Worm (Caenorhabditis elegans) whole organism, young adult: ENCODE measurements around the gene M01A8.1.

Source experiments
- Y79H2A.3 ChIP-seq: fragments of 200-800 bp; sonication (Bioruptor generic); conservative IDR thresholded peaks from 2 replicates; pipeline ENCODE4 v1.3.6; 2022; ENCODE audit warnings: missing genetic modification reagents, missing genetic modification characterization, missing compliant biosample characterization
- ama-1 ChIP-seq, 3 experiments: fragments of 150-350 bp in 1 of 3; sonication (generic microtip) in 2 of 3; optimal IDR thresholded peaks; 2 replicates each; lab custom pipeline; 2014 to 2018; ENCODE audit warnings: missing biosample characterization in 2 of 3, missing genetic modification characterization in 2 of 3, missing genetic modification reagents in 2 of 3
- him-1 ChIP-seq: sonication (generic microtip); optimal IDR thresholded peaks from 2 replicates; lab custom pipeline; 2016; ENCODE audit warnings: missing genotype, missing genetic modification reagents, missing genetic modification characterization, missing compliant biosample characterization
- hmg-20 ChIP-seq: fragments of 200-800 bp; sonication (Bioruptor generic); IDR thresholded peaks from 2 replicates; pipeline ENCODE4 v1.3.6; 2022; ENCODE audit warnings: missing genetic modification reagents, missing genetic modification characterization, missing compliant biosample characterization
- nfyb-1 ChIP-seq: fragments of 200-800 bp; sonication (Bioruptor generic); IDR thresholded peaks from 2 replicates; pipeline ENCODE4 v1.3.6; 2022; ENCODE audit warnings: missing genetic modification reagents, missing genetic modification characterization, missing compliant biosample characterization
- nhr-80 ChIP-seq: sonication (generic microtip); optimal IDR thresholded peaks from 2 replicates; lab custom pipeline; 2016; ENCODE audit warnings: missing genetic modification characterization, missing compliant biosample characterization

DNA sequence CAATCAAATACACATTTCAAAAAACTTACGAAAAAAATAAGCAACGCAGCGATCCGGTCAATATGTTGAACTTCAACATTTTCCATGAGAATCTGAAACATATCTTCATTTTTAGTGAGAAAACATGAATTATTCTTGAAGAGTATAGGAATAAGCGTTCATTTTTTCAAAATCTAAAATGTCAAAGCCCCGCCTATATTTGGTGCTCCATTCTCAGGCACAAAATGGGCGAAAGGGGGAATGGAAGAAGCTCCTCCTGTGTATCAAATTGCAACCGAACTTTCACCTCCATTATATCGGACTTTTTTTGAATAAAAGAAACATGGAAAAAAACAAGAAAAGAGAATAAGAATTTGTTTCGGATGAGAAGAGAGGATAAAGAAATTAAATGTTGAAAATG lies 49.5 kb downstream of the M01A8.1 start, which contains the start of gene srx-45:
- TF ChIP-seq him-1 (tag; lab: Kevin White, UChicago) (no peak), ama-1 (optimal IDR thresholded peaks at IDR 0.05; lab: Kevin White, UChicago) (no peak), ama-1 (GFP tag; optimal IDR thresholded peaks at IDR 0.05; lab: Kevin White, UChicago) (no peak), nhr-80 (tag; lab: Kevin White, UChicago) (no peak), nfyb-1 (no peak), Y79H2A.3 (GFP tag; lab: Robert Waterston, UW) (no peak), hmg-20 (GFP tag; lab: Robert Waterston, UW) (no peak)
